Fruit fly (Drosophila melanogaster): Measurements from ENCODE around the gene Mst84Dc.

Gene Mst84Dc

dm6 chr3R:7364573-7364972 lies at the start of gene Mst84Dc:
Mst84Dc (minus strand) TSS chr3R:7364673.
- TF ChIP-seq dmrt93B (GFP tag; optimal IDR thresholded peaks at IDR 0.05) (no peak), ey (GFP tag; optimal IDR thresholded peaks at IDR 0.05) (no peak)

dm6 chr3R:7406569-7406968 lies 42.1 kb upstream of the Mst84Dc start, which contains the start of gene Ir84a:
Ir84a (plus strand) TSS chr3R:7406869.
- TF ChIP-seq Vsx2 (GFP tag; optimal IDR thresholded peaks at IDR 0.05; ENCODE audit: partially characterized antibody) (no peak), dsf (GFP tag; optimal IDR thresholded peaks at IDR 0.05; ENCODE audit: borderline replicate concordance) (no peak), lola (GFP tag; optimal IDR thresholded peaks at IDR 0.05) (no peak), Jra (GFP tag; optimal IDR thresholded peaks at IDR 0.05) (no peak), dl (GFP tag; optimal IDR thresholded peaks at IDR 0.05; ENCODE audit: insufficient read depth in 1 of 2, partially characterized antibody in 2 of 2) (no peak)

dm6 chr3R:7394047-7394446 lies 29.6 kb upstream of the Mst84Dc start:
- TF ChIP-seq rgr (GFP tag; optimal IDR thresholded peaks at IDR 0.05), result no peak
- TF ChIP-seq Hr78 (GFP tag; optimal IDR thresholded peaks at IDR 0.05), result no peak
- TF ChIP-seq jim (GFP tag; optimal IDR thresholded peaks at IDR 0.05), result no peak
- no peak for TF ChIP-seq usp (GFP tag; optimal IDR thresholded peaks at IDR 0.05)
- no peak for TF ChIP-seq CG9705 (GFP tag; optimal IDR thresholded peaks at IDR 0.05)
- no peak for TF ChIP-seq tai (GFP tag; optimal IDR thresholded peaks at IDR 0.05)
- no peak for TF ChIP-seq dl (GFP tag; optimal IDR thresholded peaks at IDR 0.05; ENCODE audit: insufficient read depth in 1 of 2, partially characterized antibody in 2 of 2)
- TF ChIP-seq dsf (GFP tag; optimal IDR thresholded peaks at IDR 0.05; ENCODE audit: borderline replicate concordance), result no peak

dm6 chr3R:7391113-7391512 lies 26.6 kb upstream of the Mst84Dc start, which contains the start of gene CG42650:
CG42650 (plus strand) TSS chr3R:7391413.
- TF ChIP-seq br (GFP tag; optimal IDR thresholded peaks at IDR 0.05) (no peak), HLH106 (tag; optimal IDR thresholded peaks at IDR 0.05) (no peak), ey (GFP tag; optimal IDR thresholded peaks at IDR 0.05) (no peak), Rel (GFP tag; optimal IDR thresholded peaks at IDR 0.05) (no peak), Rel (tag; optimal IDR thresholded peaks at IDR 0.05) (no peak), rgr (GFP tag; optimal IDR thresholded peaks at IDR 0.05) (no peak), Dif (GFP tag; optimal IDR thresholded peaks at IDR 0.05; ENCODE audit: partially characterized antibody) (no peak), dmrt93B (GFP tag; optimal IDR thresholded peaks at IDR 0.05) (no peak), CG9705 (GFP tag; optimal IDR thresholded peaks at IDR 0.05) (no peak), Hr78 (GFP tag; optimal IDR thresholded peaks at IDR 0.05) (no peak), tai (GFP tag; optimal IDR thresholded peaks at IDR 0.05) (no peak), lola (GFP tag; optimal IDR thresholded peaks at IDR 0.05) (no peak), sage (GFP tag; optimal IDR thresholded peaks at IDR 0.05) (no peak), CG32264 (GFP tag; optimal IDR thresholded peaks at IDR 0.05) (no peak)

- TF ChIP-seq ey (GFP tag; optimal IDR thresholded peaks at IDR 0.05), result no peak
- no peak for TF ChIP-seq dsf (GFP tag; optimal IDR thresholded peaks at IDR 0.05; ENCODE audit: borderline replicate concordance)
Observed at dm6 chr3R:7369205-7369604, 4.7 kb upstream of the Mst84Dc start, which contains the start of gene MstProx. MstProx (minus strand) TSS chr3R:7369305.

dm6 chr3R:7365527-7365926 lies 1.1 kb upstream of the Mst84Dc start, which contains the start of the genes Mst84Db and Mst84Da:
Mst84Db (minus strand) TSS chr3R:7365627.
Mst84Da (plus strand) TSS chr3R:7365850.
- no peak for TF ChIP-seq dl (GFP tag; optimal IDR thresholded peaks at IDR 0.05; ENCODE audit: insufficient read depth in 1 of 2, partially characterized antibody in 2 of 2)
- no peak for TF ChIP-seq rgr (GFP tag; optimal IDR thresholded peaks at IDR 0.05)
- no peak for TF ChIP-seq Hnf4 (GFP tag; optimal IDR thresholded peaks at IDR 0.05)
- TF ChIP-seq lola (GFP tag; optimal IDR thresholded peaks at IDR 0.05), result no peak

dm6 chr3R:7363673-7364072 lies 800 bp downstream of the Mst84Dc start, which contains the start of gene Mst84Dd:
Mst84Dd (minus strand) TSS chr3R:7363773.
- TF ChIP-seq Mio (GFP tag; optimal IDR thresholded peaks at IDR 0.05) (no peak), Hnf4 (GFP tag; optimal IDR thresholded peaks at IDR 0.05) (no peak), Hr83 (GFP tag; optimal IDR thresholded peaks at IDR 0.05; ENCODE audit: poor library complexity, severe bottlenecking) (no peak), jim (GFP tag; optimal IDR thresholded peaks at IDR 0.05) (no peak), Myc (optimal IDR thresholded peaks at IDR 0.05) (no peak), Hr78 (GFP tag; optimal IDR thresholded peaks at IDR 0.05) (no peak), lola (GFP tag; optimal IDR thresholded peaks at IDR 0.05) (no peak), Jra (GFP tag; optimal IDR thresholded peaks at IDR 0.05) (no peak), dl (GFP tag; optimal IDR thresholded peaks at IDR 0.05; ENCODE audit: insufficient read depth in 1 of 2, partially characterized antibody in 2 of 2) (no peak), HLH106 (tag; optimal IDR thresholded peaks at IDR 0.05) (no peak), fru (GFP tag; optimal IDR thresholded peaks at IDR 0.05) (no peak)

Measured in whole organism, wandering third instar larva.